Worm (Caenorhabditis elegans): ENCODE results near the gene M01F1.4.

- no peak for TF ChIP-seq mdl-1 (tag; optimal IDR thresholded peaks at IDR 0.05)
- no peak for TF ChIP-seq nhr-28 (tag; optimal IDR thresholded peaks at IDR 0.05)
- no peak for TF ChIP-seq aly-2 (tag; optimal IDR thresholded peaks at IDR 0.05)
- no peak for TF ChIP-seq nhr-12 (tag; optimal IDR thresholded peaks at IDR 0.05)
- TF ChIP-seq pqm-1 (tag; optimal IDR thresholded peaks at IDR 0.05): no peak
- TF ChIP-seq nhr-11 (tag; optimal IDR thresholded peaks at IDR 0.05): no peak
- no peak for TF ChIP-seq ceh-28 (tag; optimal IDR thresholded peaks at IDR 0.05)
These were observed 31.3 kb upstream of the M01F1.4 start for ce11 chrIII:3541093-3541492.

Measured in whole organism, L3 larva.